Fruit fly (Drosophila melanogaster) Kc167 (cell line): Measurements from ENCODE around the gene CG6769.

Source experiments
- Myc ChIP-seq: fragments of >200 bp; optimal IDR thresholded peaks from 2 replicates; lab custom pipeline; 2017; ENCODE audit warnings: missing external identifiers
- Sin3A ChIP-seq: fragments of >200 bp; optimal IDR thresholded peaks from 2 replicates; lab custom pipeline; 2018; ENCODE audit warnings: missing external identifiers
- h ChIP-seq: fragments of >200 bp; optimal IDR thresholded peaks from 3 replicates; lab custom pipeline; 2018; ENCODE audit warnings: missing external identifiers
- insv ChIP-seq: fragments of >200 bp; optimal IDR thresholded peaks from 3 replicates; lab custom pipeline; 2018; ENCODE audit warnings: missing external identifiers
- psq ChIP-seq: fragments of >200 bp; optimal IDR thresholded peaks from 2 replicates; lab custom pipeline; 2017; ENCODE audit warnings: missing external identifiers
- ttk ChIP-seq: sonication (Bioruptor generic); optimal IDR thresholded peaks from 2 replicates; lab custom pipeline; 2017; ENCODE audit warnings: missing external identifiers

CG6769 gene

DNA sequence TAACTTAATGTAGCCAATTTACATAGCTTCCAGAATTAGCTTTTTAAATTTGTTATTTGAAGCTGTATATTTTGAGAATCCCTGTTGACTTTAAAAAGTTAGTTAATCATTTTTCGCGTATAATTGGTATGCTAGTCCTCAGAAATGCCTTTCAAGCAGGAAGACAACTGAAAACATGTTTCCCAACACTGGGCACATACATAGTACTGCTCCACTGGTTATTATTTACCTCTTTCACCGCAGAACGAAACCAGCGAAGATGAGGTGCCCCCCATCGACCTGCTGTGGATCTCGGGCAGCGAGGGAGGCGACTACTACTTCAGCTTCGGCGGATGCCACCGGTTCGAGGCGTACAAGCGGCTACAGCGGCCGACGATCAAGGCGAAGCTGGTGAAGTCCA, 3.0 kb upstream of the CG6769 start:
- TF ChIP-seq Myc (lab: Kevin White, UChicago), result no peak
- no peak for TF ChIP-seq Sin3A (lab: Kevin White, UChicago)
- TF ChIP-seq insv (lab: Kevin White, UChicago), result no peak
- TF ChIP-seq psq (lab: Kevin White, UChicago), result no peak
- TF ChIP-seq ttk (lab: Kevin White, UChicago), result no peak
- no peak for TF ChIP-seq h (lab: Kevin White, UChicago)

DNA sequence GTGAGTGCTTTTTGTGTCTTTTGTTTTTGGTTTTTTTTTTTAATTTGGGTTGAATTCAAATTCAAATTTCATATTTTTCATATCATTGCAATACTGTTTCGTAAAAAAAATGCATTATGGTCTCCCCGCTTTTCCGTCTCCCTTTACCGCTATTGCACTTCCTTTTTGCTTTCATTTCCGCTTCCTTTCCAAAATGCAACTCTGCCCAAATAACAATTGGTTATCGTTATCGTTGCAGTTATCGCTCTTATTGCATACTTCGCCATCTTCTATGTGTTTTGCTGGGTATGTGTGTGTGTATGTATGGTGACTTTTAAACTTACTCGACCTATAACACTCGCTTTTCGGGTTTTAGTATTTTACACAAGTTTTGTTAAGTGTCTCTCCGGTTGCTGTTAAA, 4.3 kb downstream of the CG6769 start:
- TF ChIP-seq psq (lab: Kevin White, UChicago) (no peak), Myc (lab: Kevin White, UChicago) (no peak), insv (lab: Kevin White, UChicago) (no peak), Sin3A (lab: Kevin White, UChicago) (no peak), ttk (lab: Kevin White, UChicago) (no peak), h (lab: Kevin White, UChicago) (no peak)

- no peak for TF ChIP-seq h (lab: Kevin White, UChicago)
- no peak for TF ChIP-seq insv (lab: Kevin White, UChicago)
Measured at dm6 chrX:17870614-17871394, 10.0 kb downstream of the CG6769 start.

dm6 chrX:17872310-17872709, 11.5 kb downstream of the CG6769 start:
- TF ChIP-seq insv (lab: Kevin White, UChicago) (no peak), h (lab: Kevin White, UChicago) (no peak), ttk (lab: Kevin White, UChicago) (no peak), Myc (lab: Kevin White, UChicago) (no peak), Sin3A (lab: Kevin White, UChicago) (no peak), psq (lab: Kevin White, UChicago) (no peak)

- TF ChIP-seq Myc (lab: Kevin White, UChicago) (no peak), h (lab: Kevin White, UChicago) (no peak), Sin3A (lab: Kevin White, UChicago) (no peak), ttk (lab: Kevin White, UChicago) (no peak), psq (lab: Kevin White, UChicago) (no peak), insv (lab: Kevin White, UChicago) (no peak)
Measured at dm6 chrX:17873329-17873728, 12.5 kb downstream of the CG6769 start.

dm6 chrX:17875014-17875589, 14.3 kb downstream of the CG6769 start:
- TF ChIP-seq ttk (lab: Kevin White, UChicago), result no peak
- TF ChIP-seq insv (lab: Kevin White, UChicago), result no peak
- TF ChIP-seq Sin3A (lab: Kevin White, UChicago), result no peak
- TF ChIP-seq h (lab: Kevin White, UChicago), result no peak
- TF ChIP-seq Myc (lab: Kevin White, UChicago), result no peak
- no peak for TF ChIP-seq psq (lab: Kevin White, UChicago)

DNA sequence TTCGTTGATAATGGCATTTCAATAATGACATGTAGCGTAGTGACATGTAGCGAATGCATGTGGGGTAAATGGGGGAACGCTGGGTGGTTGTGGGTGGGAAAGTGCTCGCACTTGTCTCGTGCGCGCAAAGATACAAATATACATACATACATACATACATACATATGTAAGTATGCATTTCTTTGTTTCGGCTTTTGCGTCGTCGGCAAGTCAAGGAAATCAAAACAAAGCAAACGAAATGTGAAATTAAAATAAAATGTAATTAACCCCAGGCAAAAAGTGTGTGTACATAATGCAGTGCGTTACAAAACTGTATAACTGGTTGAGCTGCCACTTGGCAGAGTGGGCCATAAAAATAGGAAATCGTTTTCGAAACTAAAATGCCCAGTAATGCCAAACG, 14.9 kb downstream of the CG6769 start:
- TF ChIP-seq insv (lab: Kevin White, UChicago), result no peak
- no peak for TF ChIP-seq psq (lab: Kevin White, UChicago)
- no peak for TF ChIP-seq h (lab: Kevin White, UChicago)
- no peak for TF ChIP-seq Sin3A (lab: Kevin White, UChicago)

DNA sequence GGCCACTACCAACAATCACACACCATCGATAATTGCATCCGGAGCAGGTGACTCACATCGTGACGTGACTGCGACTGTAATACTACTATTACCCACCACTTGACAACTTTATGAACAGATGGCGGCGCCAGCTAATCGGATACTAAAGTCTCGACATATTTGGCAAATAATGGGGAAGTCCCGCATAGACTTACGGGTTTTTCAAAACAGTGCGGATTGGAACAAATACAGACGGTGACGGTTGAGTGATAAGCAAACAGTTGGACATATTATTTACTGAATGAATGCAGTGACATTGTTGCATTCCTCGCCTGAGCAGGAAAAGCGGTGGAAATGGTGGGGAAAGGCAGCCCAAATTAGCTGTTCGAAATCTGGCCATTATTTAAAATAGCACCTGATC, 15.7 kb downstream of the CG6769 start:
- TF ChIP-seq Sin3A (lab: Kevin White, UChicago) (no peak), ttk (lab: Kevin White, UChicago) (no peak), Myc (lab: Kevin White, UChicago) (no peak), psq (lab: Kevin White, UChicago) (no peak), insv (lab: Kevin White, UChicago) (no peak), h (lab: Kevin White, UChicago) (no peak)

dm6 chrX:17877974-17878373, 17.2 kb downstream of the CG6769 start:
- no peak for TF ChIP-seq insv (lab: Kevin White, UChicago)

DNA sequence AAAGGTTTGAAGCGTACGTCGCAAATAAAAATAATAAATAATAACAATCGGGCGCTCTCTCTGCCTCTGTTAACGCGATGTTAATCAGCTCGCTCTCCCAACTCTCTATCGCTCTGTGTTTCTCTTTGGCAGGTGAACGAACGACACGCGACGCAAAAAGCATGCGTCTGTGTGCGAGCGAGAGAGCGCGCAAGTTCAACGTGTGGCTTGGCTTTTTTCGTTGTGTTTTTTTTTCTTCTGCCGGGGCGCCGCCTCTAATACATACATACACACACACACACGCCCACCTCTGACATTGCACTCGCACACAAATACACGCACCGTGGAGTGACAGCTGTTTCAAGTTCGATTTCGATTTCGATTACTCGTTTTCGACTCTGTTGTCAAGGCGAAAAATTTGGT, 17.8 kb downstream of the CG6769 start:
- TF ChIP-seq psq (lab: Kevin White, UChicago) (no peak), ttk (lab: Kevin White, UChicago) (no peak), h (lab: Kevin White, UChicago) (no peak), insv (lab: Kevin White, UChicago) (no peak), Sin3A (lab: Kevin White, UChicago) (no peak), Myc (lab: Kevin White, UChicago) (no peak)

dm6 chrX:17879211-17879897, 18.6 kb downstream of the CG6769 start:
- TF ChIP-seq ttk (lab: Kevin White, UChicago) (no peak), psq (lab: Kevin White, UChicago) (no peak), Myc (lab: Kevin White, UChicago) (no peak), insv (lab: Kevin White, UChicago) (no peak), Sin3A (lab: Kevin White, UChicago) (no peak)
